Worm (Caenorhabditis elegans): Measurements from ENCODE around the gene Y44A6D.1.

Y44A6D.1 gene

ce11 chrV:20779707-20780346, 10.0 kb downstream of the Y44A6D.1 start:
- no peak for TF ChIP-seq ztf-16 (tag; optimal IDR thresholded peaks at IDR 0.05)
- peak; percentile 70 for TF ChIP-seq unc-55 (GFP tag; optimal IDR thresholded peaks at IDR 0.05)

ce11 chrV:20778886-20779285, 10.9 kb downstream of the Y44A6D.1 start:
- TF ChIP-seq ceh-18 (tag; optimal IDR thresholded peaks at IDR 0.05) = no peak
- TF ChIP-seq ceh-30 (tag; optimal IDR thresholded peaks at IDR 0.05) = no peak
- TF ChIP-seq che-1 (tag; optimal IDR thresholded peaks at IDR 0.05) = no peak
- no peak for TF ChIP-seq gmeb-2 (tag; optimal IDR thresholded peaks at IDR 0.05)
- no peak for TF ChIP-seq ceh-34 (tag; optimal IDR thresholded peaks at IDR 0.05)
- no peak for TF ChIP-seq ceh-22 (tag; optimal IDR thresholded peaks at IDR 0.05)
- no peak for TF ChIP-seq ttx-3 (tag; optimal IDR thresholded peaks at IDR 0.05)
- no peak for TF ChIP-seq hlh-8 (tag; optimal IDR thresholded peaks at IDR 0.05)
- no peak for TF ChIP-seq T23F11.4 (GFP tag; optimal IDR thresholded peaks at IDR 0.05)
- no peak for TF ChIP-seq odd-2 (tag; optimal IDR thresholded peaks at IDR 0.05)

- TF ChIP-seq unc-3 (GFP tag; conservative IDR thresholded peaks at IDR 0.05) (0 out of 2 replicates have a peak, but pooled peaks have one; percentile 13), unc-3 (tag; optimal IDR thresholded peaks at IDR 0.05) (no peak), K09A11.1 (tag; optimal IDR thresholded peaks at IDR 0.05; ENCODE audit: insufficient read depth) (peak; percentile 40), syd-9 (tag; optimal IDR thresholded peaks at IDR 0.05) (peak; percentile 40), ceh-34 (tag; optimal IDR thresholded peaks at IDR 0.05) (peak; percentile 73), che-1 (tag; optimal IDR thresholded peaks at IDR 0.05) (no peak), K02D7.2 (tag; optimal IDR thresholded peaks at IDR 0.05) (no peak), pat-9 (tag; optimal IDR thresholded peaks at IDR 0.05) (no peak), rnt-1 (tag; optimal IDR thresholded peaks at IDR 0.05) (peak; percentile 83), elt-2 (tag; optimal IDR thresholded peaks at IDR 0.05) (peak; percentile 27), tbx-2 (tag; optimal IDR thresholded peaks at IDR 0.05) (peak; percentile 80), ama-1 (optimal IDR thresholded peaks at IDR 0.05) (no peak), lin-11 (tag; optimal IDR thresholded peaks at IDR 0.05) (no peak), ceh-24 (tag; optimal IDR thresholded peaks at IDR 0.05) (no peak), ahr-1 (tag; optimal IDR thresholded peaks at IDR 0.05) (no peak), ttx-3 (tag; optimal IDR thresholded peaks at IDR 0.05) (peak; percentile 3), hlh-13 (GFP tag; optimal IDR thresholded peaks at IDR 0.05) (no peak), sdc-2 (tag; optimal IDR thresholded peaks at IDR 0.05) (peak; percentile 65), unc-55 (GFP tag; optimal IDR thresholded peaks at IDR 0.05) (peak; percentile 94), elt-4 (tag; optimal IDR thresholded peaks at IDR 0.05) (no peak), ceh-30 (tag; optimal IDR thresholded peaks at IDR 0.05) (no peak), ets-4 (tag; optimal IDR thresholded peaks at IDR 0.05) (peak; percentile 44), pqm-1 (tag; optimal IDR thresholded peaks at IDR 0.05) (peak; percentile 78), odd-2 (tag; optimal IDR thresholded peaks at IDR 0.05) (no peak), ceh-9 (tag; optimal IDR thresholded peaks at IDR 0.05) (no peak), pax-1 (tag; optimal IDR thresholded peaks at IDR 0.05) (peak; percentile 75), F13H6.1 (tag; optimal IDR thresholded peaks at IDR 0.05) (peak; percentile 81), dve-1 (tag; optimal IDR thresholded peaks at IDR 0.05) (peak; percentile 59), ceh-6 (GFP tag; optimal IDR thresholded peaks at IDR 0.05) (no peak), ceh-18 (tag; optimal IDR thresholded peaks at IDR 0.05) (peak; percentile 95), sox-2 (GFP tag; IDR thresholded peaks at IDR 0.05) (no peak), sox-4 (tag; optimal IDR thresholded peaks at IDR 0.05) (no peak), dmd-4 (tag; optimal IDR thresholded peaks at IDR 0.05; ENCODE audit: borderline replicate concordance) (no peak), pros-1 (tag; optimal IDR thresholded peaks at IDR 0.05) (peak; percentile 15), eyg-1 (tag; optimal IDR thresholded peaks at IDR 0.05) (no peak), hlh-30 (tag; optimal IDR thresholded peaks at IDR 0.05; ENCODE audit: insufficient read depth) (peak; percentile 98), pha-4 (tag; optimal IDR thresholded peaks at IDR 0.05) (peak; percentile 100), npax-4 (tag; optimal IDR thresholded peaks at IDR 0.05) (no peak), pag-3 (tag; optimal IDR thresholded peaks at IDR 0.05; ENCODE audit: borderline replicate concordance) (no peak), ceh-22 (tag; optimal IDR thresholded peaks at IDR 0.05) (peak; percentile 85), unc-86 (tag; optimal IDR thresholded peaks at IDR 0.05) (no peak), Y22D7AL.16 (tag; optimal IDR thresholded peaks at IDR 0.05) (peak; percentile 10), fax-1 (tag; optimal IDR thresholded peaks at IDR 0.05) (no peak)
Measured at ce11 chrV:20778257-20778697, 11.6 kb downstream of the Y44A6D.1 start.
